Fruit fly (Drosophila melanogaster): ENCODE data around the gene CG31988.

- no peak for TF ChIP-seq Sox14 (GFP tag; optimal IDR thresholded peaks at IDR 0.05)
- no peak for TF ChIP-seq CG6276 (GFP tag; optimal IDR thresholded peaks at IDR 0.05)
- TF ChIP-seq CG6854 (GFP tag; optimal IDR thresholded peaks at IDR 0.05), result no peak
- no peak for TF ChIP-seq CG16779 (tag; optimal IDR thresholded peaks at IDR 0.05)
- no peak for TF ChIP-seq acj6 (GFP tag; optimal IDR thresholded peaks at IDR 0.05)
- no peak for TF ChIP-seq Smox (GFP tag; optimal IDR thresholded peaks at IDR 0.05)
These were observed 7.3 kb downstream of the CG31988 start for dm6 chr2L:21195331-21195730.
